Fruit fly (Drosophila melanogaster) whole organism, embryonic: Measurements from ENCODE around the gene fwe.

Source experiments
- Atf3 ChIP-seq: fragments of 200-800 bp; sonication (Bioruptor generic); optimal IDR thresholded peaks from 3 replicates; lab custom pipeline; 2016; ENCODE audit warnings: missing biosample characterization, missing genetic modification characterization
- Awh ChIP-seq: fragments of 200-800 bp; sonication (Bioruptor generic); IDR thresholded peaks from 2 replicates; pipeline ENCODE4, ENCODE4 v1.3.6; 2022; ENCODE audit warnings: missing biosample characterization, missing genetic modification characterization
- CG1024 ChIP-seq: fragments of 200-800 bp; sonication (Bioruptor generic); IDR thresholded peaks from 2 replicates; pipeline ENCODE4 v1.3.6; 2022; ENCODE audit warnings: missing biosample characterization, missing genetic modification characterization
- CG10366 ChIP-seq: fragments of 200-800 bp; sonication (Bioruptor generic); IDR thresholded peaks from 2 replicates; pipeline ENCODE4 v1.3.6; 2022; ENCODE audit warnings: missing biosample characterization, missing genetic modification characterization
- CG11695 ChIP-seq: fragments of 200-800 bp; sonication (Bioruptor generic); IDR thresholded peaks from 3 replicates; pipeline ENCODE4 v1.3.6; 2022; ENCODE audit warnings: missing biosample characterization, missing genetic modification characterization
- CG13775 ChIP-seq: fragments of 200-800 bp; sonication (Bioruptor generic); optimal IDR thresholded peaks from 3 replicates; lab custom pipeline; 2017; ENCODE audit warnings: missing biosample characterization, mild to moderate bottlenecking, missing genetic modification characterization
- CG13894 ChIP-seq: fragments of 200-800 bp; sonication (Bioruptor generic); optimal IDR thresholded peaks from 3 replicates; lab custom pipeline; 2018; ENCODE audit warnings: missing biosample characterization, mild to moderate bottlenecking, missing genetic modification characterization, moderate library complexity
- CG14050 ChIP-seq: fragments of 200-800 bp; sonication (Bioruptor generic); IDR thresholded peaks from 3 replicates; pipeline ENCODE4 v1.3.6; 2022; ENCODE audit warnings: missing biosample characterization, missing genetic modification characterization
- CG14710 ChIP-seq: fragments of 200-800 bp; sonication (Bioruptor generic); optimal IDR thresholded peaks from 3 replicates; lab custom pipeline; 2019; ENCODE audit warnings: missing biosample characterization, mild to moderate bottlenecking, missing genetic modification characterization, moderate library complexity
- CG15601 ChIP-seq: fragments of 200-800 bp; sonication (Bioruptor generic); optimal IDR thresholded peaks from 3 replicates; lab custom pipeline; 2019; ENCODE audit warnings: missing biosample characterization, mild to moderate bottlenecking, missing genetic modification characterization, moderate library complexity
- CG18011 ChIP-seq: fragments of 200-800 bp; sonication (Bioruptor generic); optimal IDR thresholded peaks from 2 replicates; lab custom pipeline; 2017; ENCODE audit warnings: missing biosample characterization, missing genetic modification characterization, mild to moderate bottlenecking, moderate library complexity, missing genotype
- CG18764 ChIP-seq: fragments of 200-800 bp; sonication (Bioruptor generic); optimal IDR thresholded peaks from 3 replicates; lab custom pipeline; 2016; ENCODE audit warnings: missing biosample characterization, missing genetic modification characterization
- CG30020 ChIP-seq: fragments of 200-800 bp; optimal IDR thresholded peaks from 2 replicates; lab custom pipeline; 2019; ENCODE audit warnings: missing biosample characterization, mild to moderate bottlenecking, missing genetic modification characterization, moderate library complexity
- CG31365 ChIP-seq: fragments of 200-800 bp; sonication (Bioruptor generic); optimal IDR thresholded peaks from 2 replicates; lab custom pipeline; 2018; ENCODE audit warnings: missing biosample characterization, mild to moderate bottlenecking, missing genetic modification characterization
- CG34422 ChIP-seq: fragments of 200-800 bp; sonication (Bioruptor generic); IDR thresholded peaks from 3 replicates; pipeline ENCODE4 v1.3.6; 2022; ENCODE audit warnings: missing biosample characterization, missing genetic modification characterization
- CG6272 ChIP-seq: fragments of 200-800 bp; sonication (Bioruptor generic); IDR thresholded peaks from 2 replicates; pipeline ENCODE4 v1.3.6; 2022; ENCODE audit warnings: missing biosample characterization, missing genetic modification characterization
- CG6854 ChIP-seq: fragments of 200-800 bp; sonication (Bioruptor generic); optimal IDR thresholded peaks from 3 replicates; lab custom pipeline; 2017; ENCODE audit warnings: missing biosample characterization, mild to moderate bottlenecking, missing genetic modification characterization
- CG7357 ChIP-seq: fragments of 200-800 bp; sonication (Bioruptor generic); IDR thresholded peaks from 3 replicates; pipeline ENCODE4 v1.3.6; 2022; ENCODE audit warnings: missing biosample characterization, missing genetic modification characterization
- CG7556 ChIP-seq: fragments of 200-800 bp; sonication (Bioruptor generic); optimal IDR thresholded peaks from 2 replicates; lab custom pipeline; 2017; ENCODE audit warnings: missing biosample characterization, mild to moderate bottlenecking, missing genetic modification characterization
- CG7963 ChIP-seq: fragments of 200-800 bp; sonication (Bioruptor generic); IDR thresholded peaks from 3 replicates; pipeline ENCODE4 v1.3.6; 2022; ENCODE audit warnings: missing biosample characterization, missing genetic modification characterization; ENCODE audit not compliant: partially characterized antibody
- CG9609 ChIP-seq: fragments of 200-800 bp; sonication (Bioruptor generic); optimal IDR thresholded peaks from 3 replicates; lab custom pipeline; 2016; ENCODE audit warnings: missing biosample characterization, missing genetic modification characterization
- Chrac-16 ChIP-seq: fragments of 200-800 bp; sonication (Bioruptor generic); optimal IDR thresholded peaks from 3 replicates; lab custom pipeline; 2016; ENCODE audit warnings: missing biosample characterization, missing genetic modification characterization
- CkIIα-i1 ChIP-seq: fragments of 200-800 bp; sonication (Bioruptor generic); IDR thresholded peaks from 2 replicates; pipeline ENCODE4 v1.3.6; 2022; ENCODE audit warnings: missing biosample characterization, missing genetic modification characterization
- Fer1 ChIP-seq: fragments of 200-800 bp; sonication (Bioruptor generic); optimal IDR thresholded peaks from 2 replicates; lab custom pipeline; 2017; ENCODE audit warnings: missing biosample characterization, mild to moderate bottlenecking, missing genetic modification characterization
- HHEX ChIP-seq: fragments of 200-800 bp; sonication (Bioruptor generic); optimal IDR thresholded peaks from 3 replicates; lab custom pipeline; 2017; ENCODE audit warnings: missing biosample characterization, mild to moderate bottlenecking, missing genetic modification characterization, missing genetic modification reagents
- Hey ChIP-seq: fragments of 200-800 bp; sonication (Bioruptor generic); optimal IDR thresholded peaks from 3 replicates; lab custom pipeline; 2018; ENCODE audit warnings: missing biosample characterization, mild to moderate bottlenecking, missing genetic modification characterization
- HmgD ChIP-seq: fragments of 200-800 bp; sonication (Bioruptor generic); optimal IDR thresholded peaks from 3 replicates; lab custom pipeline; 2016; ENCODE audit warnings: missing biosample characterization, missing genetic modification characterization
- Nf-YC ChIP-seq: fragments of 200-800 bp; optimal IDR thresholded peaks from 3 replicates; lab custom pipeline; 2019; ENCODE audit warnings: missing biosample characterization, mild to moderate bottlenecking, missing genetic modification characterization, moderate library complexity
- Opbp ChIP-seq: fragments of 200-800 bp; sonication (Bioruptor generic); IDR thresholded peaks from 3 replicates; pipeline ENCODE4 v1.3.6; 2022; ENCODE audit warnings: missing biosample characterization, missing genetic modification characterization; ENCODE audit not compliant: partially characterized antibody
- PHDP ChIP-seq: fragments of 200-800 bp; sonication (Bioruptor generic); optimal IDR thresholded peaks from 3 replicates; lab custom pipeline; 2018; ENCODE audit warnings: missing biosample characterization, mild to moderate bottlenecking, missing genetic modification characterization, moderate library complexity
- Pdp1 ChIP-seq, 2 experiments: fragments of 200-800 bp; sonication (Bioruptor generic); optimal IDR thresholded peaks; 3 replicates each; lab custom pipeline; 2016; ENCODE audit warnings: missing biosample characterization in 2 of 2, missing genetic modification characterization in 2 of 2, mild to moderate bottlenecking in 1 of 2, moderate library complexity in 1 of 2
- Six4 ChIP-seq: fragments of 200-800 bp; sonication (Bioruptor generic); optimal IDR thresholded peaks from 2 replicates; lab custom pipeline; 2016; ENCODE audit warnings: missing biosample characterization, missing genetic modification characterization
- Xrp1 ChIP-seq: fragments of 200-800 bp; sonication (Bioruptor generic); IDR thresholded peaks from 2 replicates; pipeline ENCODE4 v1.3.6; 2022; ENCODE audit warnings: missing biosample characterization, missing genetic modification characterization
- ara ChIP-seq: fragments of 200-800 bp; sonication (Bioruptor generic); IDR thresholded peaks from 2 replicates; pipeline ENCODE4 v1.3.6; 2022; ENCODE audit warnings: missing biosample characterization, missing genetic modification characterization
- bbx ChIP-seq: fragments of 200-800 bp; sonication (Bioruptor generic); IDR thresholded peaks from 2 replicates; pipeline ENCODE4 v1.3.6; 2022; ENCODE audit warnings: missing biosample characterization, missing genetic modification characterization; ENCODE audit not compliant: partially characterized antibody
- dimm ChIP-seq: fragments of 200-800 bp; sonication (Bioruptor generic); IDR thresholded peaks from 2 replicates; pipeline ENCODE4 v1.3.6; 2022; ENCODE audit warnings: missing biosample characterization, missing genetic modification characterization
- dmrt11E ChIP-seq: fragments of 200-800 bp; sonication (Bioruptor generic); optimal IDR thresholded peaks from 3 replicates; lab custom pipeline; 2018; ENCODE audit warnings: missing biosample characterization, mild to moderate bottlenecking, missing genetic modification characterization, moderate library complexity
- fu2 ChIP-seq: fragments of 200-800 bp; sonication (Bioruptor generic); optimal IDR thresholded peaks from 2 replicates; lab custom pipeline; 2016; ENCODE audit warnings: missing biosample characterization, missing genetic modification characterization
- gcm2 ChIP-seq: fragments of 200-800 bp; sonication (Bioruptor generic); optimal IDR thresholded peaks from 2 replicates; lab custom pipeline; 2016; ENCODE audit warnings: missing biosample characterization, missing genetic modification characterization
- hth ChIP-seq: fragments of >200 bp; optimal IDR thresholded peaks from 2 replicates; lab custom pipeline; 2017; ENCODE audit warnings: inconsistent platforms
- inv ChIP-seq: fragments of 200-800 bp; sonication (Bioruptor generic); IDR thresholded peaks from 2 replicates; pipeline ENCODE4 v1.3.6; 2022; ENCODE audit warnings: missing biosample characterization, missing genetic modification characterization; ENCODE audit not compliant: partially characterized antibody
- lbe ChIP-seq: fragments of 200-800 bp; sonication (Bioruptor generic); optimal IDR thresholded peaks from 2 replicates; lab custom pipeline; 2016; ENCODE audit warnings: missing biosample characterization, mild to moderate bottlenecking, missing genetic modification characterization
- maf-S ChIP-seq: fragments of 200-800 bp; sonication (Bioruptor generic); optimal IDR thresholded peaks from 2 replicates; lab custom pipeline; 2016; ENCODE audit warnings: missing biosample characterization, missing genetic modification characterization
- org-1 ChIP-seq: fragments of 200-800 bp; sonication (Bioruptor generic); optimal IDR thresholded peaks from 2 replicates; lab custom pipeline; 2017; ENCODE audit warnings: missing biosample characterization, missing genetic modification characterization
- pita ChIP-seq: fragments of 200-800 bp; sonication (Bioruptor generic); optimal IDR thresholded peaks from 2 replicates; lab custom pipeline; 2017; ENCODE audit warnings: missing biosample characterization, mild to moderate bottlenecking, missing genetic modification characterization
- pum ChIP-seq: fragments of 200-800 bp; sonication (Bioruptor generic); optimal IDR thresholded peaks from 2 replicates; lab custom pipeline; 2016; ENCODE audit warnings: missing biosample characterization, missing genetic modification characterization
- scrt ChIP-seq: fragments of 200-800 bp; sonication (Bioruptor generic); optimal IDR thresholded peaks from 2 replicates; lab custom pipeline; 2018; ENCODE audit warnings: missing biosample characterization, mild to moderate bottlenecking, missing genetic modification characterization, moderate library complexity
- ssp ChIP-seq: fragments of 200-800 bp; sonication (Bioruptor generic); IDR thresholded peaks from 2 replicates; pipeline ENCODE4 v1.3.6; 2022; ENCODE audit warnings: missing biosample characterization, missing genetic modification characterization
- z ChIP-seq: fragments of 200-800 bp; sonication (Bioruptor generic); IDR thresholded peaks from 3 replicates; pipeline ENCODE4 v1.3.6; 2022; ENCODE audit warnings: missing biosample characterization, missing genetic modification characterization
- zfh2 ChIP-seq: fragments of 200-800 bp; sonication (Bioruptor generic); optimal IDR thresholded peaks from 2 replicates; lab custom pipeline; 2016; ENCODE audit warnings: missing biosample characterization, missing genetic modification characterization

fwe gene

dm6 chr3L:15826985-15827635, 10.9 kb upstream of the fwe start (continued):
- TF ChIP-seq bbx (GFP tag; lab: Robert Waterston, UW): no peak; the same call in 1 of the 2 replicates
- peak; percentile 14; the same call in 1 of the 2 replicates for TF ChIP-seq Xrp1
- TF ChIP-seq HmgD: peak; percentile 39
- TF ChIP-seq CG13775 (GFP tag; lab: Kevin White, UChicago): peak; percentile 84
- peak; percentile 62 for TF ChIP-seq CG9609 (GFP tag; lab: Kevin White, UChicago)
- TF ChIP-seq CG10366: peak; percentile 53; the same call in 1 of the 2 replicates
- no peak for TF ChIP-seq CG7963
- peak; percentile 79 for TF ChIP-seq CG11695
- TF ChIP-seq dmrt11E (tag; lab: Kevin White, UChicago): peak; percentile 37
- TF ChIP-seq CG7357 (GFP tag; lab: Robert Waterston, UW): no peak; the same call in 2 of the 3 replicates
- peak; percentile 71 for TF ChIP-seq scrt (GFP tag; lab: Kevin White, UChicago)
- TF ChIP-seq CG15601 (tag; lab: Kevin White, UChicago): peak; percentile 75
- TF ChIP-seq CG18764 (GFP tag; lab: Kevin White, UChicago): no peak
- peak; percentile 50 for TF ChIP-seq CG31365 (tag; lab: Kevin White, UChicago)
- peak; percentile 47 for TF ChIP-seq CG14710 (tag; lab: Kevin White, UChicago)
- no peak for TF ChIP-seq ara (GFP tag; lab: Robert Waterston, UW)
- peak; percentile 44; the same call in 1 of the 3 replicates for TF ChIP-seq CG14050 (GFP tag; lab: Robert Waterston, UW)
- TF ChIP-seq hth: no peak
- TF ChIP-seq PHDP (tag; lab: Kevin White, UChicago): peak; percentile 83
- peak; percentile 62; the same call in 2 of the 3 replicates for TF ChIP-seq CG34422 (GFP tag; lab: Robert Waterston, UW)
- TF ChIP-seq lbe (GFP tag; lab: Kevin White, UChicago): peak; percentile 34
- TF ChIP-seq Chrac-16 (GFP tag; lab: Kevin White, UChicago): peak; percentile 45
- TF ChIP-seq Six4 (GFP tag; lab: Kevin White, UChicago): peak; percentile 41
- peak; percentile 87 for TF ChIP-seq HHEX (GFP tag; lab: Kevin White, UChicago)
- peak; percentile 72 for TF ChIP-seq CG13894
- peak; percentile 18 for TF ChIP-seq Hey
- no peak for TF ChIP-seq pita (GFP tag; lab: Kevin White, UChicago)
- no peak for TF ChIP-seq CG1024 (GFP tag; lab: Robert Waterston, UW)
- TF ChIP-seq Awh (GFP tag; lab: Robert Waterston, UW): 0 out of 2 replicates have a peak, but pooled peaks have one; percentile 14
- TF ChIP-seq z (GFP tag; lab: Robert Waterston, UW): no peak
- no peak for TF ChIP-seq dimm (GFP tag; lab: Robert Waterston, UW)
- TF ChIP-seq CG6272 (GFP tag; lab: Robert Waterston, UW): no peak
- no peak for TF ChIP-seq CG30020 (tag; lab: Kevin White, UChicago)
- no peak for TF ChIP-seq pum
- TF ChIP-seq ssp (GFP tag; lab: Robert Waterston, UW): no peak
- peak; percentile 69 for TF ChIP-seq zfh2 (GFP tag; lab: Kevin White, UChicago)
- no peak for TF ChIP-seq CkIIα-i1 (GFP tag; lab: Robert Waterston, UW)
- TF ChIP-seq maf-S (GFP tag; lab: Kevin White, UChicago): peak; percentile 54
- no peak for TF ChIP-seq inv (GFP tag; lab: Robert Waterston, UW)
- peak; percentile 7 for TF ChIP-seq Atf3 (GFP tag; lab: Kevin White, UChicago)
- TF ChIP-seq CG7556 (GFP tag; lab: Kevin White, UChicago): peak; percentile 93
- no peak for TF ChIP-seq Opbp (GFP tag; lab: Robert Waterston, UW)
- peak; percentile 60 for TF ChIP-seq CG18011 (GFP tag; lab: Kevin White, UChicago)
- TF ChIP-seq Nf-YC: peak; percentile 88
- peak; percentile 86 for TF ChIP-seq CG6854 (GFP tag; lab: Kevin White, UChicago)
- peak; percentile 45 for TF ChIP-seq gcm2 (GFP tag; lab: Kevin White, UChicago)
- TF ChIP-seq Fer1 (GFP tag; lab: Kevin White, UChicago): peak; percentile 93
- TF ChIP-seq Pdp1 (GFP tag; optimal IDR thresholded peaks at IDR 0.05; lab: Kevin White, UChicago): peak; percentile 26 to 32
- TF ChIP-seq org-1 (GFP tag; lab: Kevin White, UChicago): peak; percentile 80
- TF ChIP-seq fu2: peak; percentile 58
